Fruit fly (Drosophila melanogaster) whole organism, prepupa: Measurements from ENCODE around the gene Cpr78E.

ENCODE experiments used
- CG31627 ChIP-seq: fragments of 200-800 bp; sonication (Bioruptor generic); optimal IDR thresholded peaks from 3 replicates; lab custom pipeline; 2016; ENCODE audit warnings: missing biosample characterization, missing genetic modification characterization
- CG6808 ChIP-seq: fragments of 200-800 bp; sonication (Bioruptor generic); optimal IDR thresholded peaks from 3 replicates; lab custom pipeline; 2017; ENCODE audit warnings: missing biosample characterization, missing genetic modification characterization, mild to moderate bottlenecking, moderate library complexity, missing genetic modification reagents
- Hr39 ChIP-seq: fragments of 200-800 bp; sonication (Bioruptor generic); optimal IDR thresholded peaks from 2 replicates; lab custom pipeline; 2016; ENCODE audit warnings: missing biosample characterization, missing genetic modification characterization

DNA sequence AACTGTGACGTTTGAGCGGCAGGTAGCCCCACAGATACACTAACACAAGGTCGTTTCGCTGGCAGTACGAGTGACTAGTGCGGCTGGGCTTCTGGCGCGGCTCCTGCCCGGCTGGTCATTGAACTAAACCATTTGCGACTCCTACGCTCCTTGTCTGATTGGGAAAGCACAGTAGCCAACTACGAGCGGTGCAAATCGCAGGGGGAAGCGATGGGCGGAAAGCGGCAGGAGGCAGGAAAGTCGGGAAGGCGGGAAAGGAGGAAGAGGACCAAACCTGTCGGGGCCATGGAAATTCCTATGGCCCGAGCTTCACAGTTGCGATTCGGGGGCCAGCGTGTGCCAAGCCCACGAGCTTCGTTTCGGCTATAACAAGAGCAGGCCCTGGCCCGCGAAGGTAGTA, 22.6 kb downstream of the Cpr78E start:
- no peak for TF ChIP-seq CG31627 (GFP tag; lab: Kevin White, UChicago)
- TF ChIP-seq Hr39 (GFP tag; lab: Kevin White, UChicago), result no peak
- TF ChIP-seq CG6808 (GFP tag; lab: Kevin White, UChicago), result no peak
